Worm (Caenorhabditis elegans) whole organism, young adult: Measurements from ENCODE around the gene rab-14.

Experiments used
- B0019.2 ChIP-seq: fragments of 200-800 bp; sonication (Bioruptor generic); conservative IDR thresholded peaks from 2 replicates; pipeline ENCODE4 v1.3.6; 2022; ENCODE audit warnings: missing genetic modification reagents, missing genetic modification characterization, missing compliant biosample characterization
- ZK185.1 ChIP-seq: sonication (generic microtip); optimal IDR thresholded peaks from 2 replicates; lab custom pipeline; 2016; ENCODE audit warnings: mild to moderate bottlenecking, missing genetic modification characterization, missing compliant biosample characterization; ENCODE audit not compliant: poor library complexity, severe bottlenecking
- ceh-40 ChIP-seq: fragments of 200-800 bp; sonication (Bioruptor generic); IDR thresholded peaks from 2 replicates; pipeline ENCODE4 v1.3.6; 2022; ENCODE audit warnings: missing genetic modification characterization, missing compliant biosample characterization
- lin-54 ChIP-seq: fragments of 200-800 bp; sonication (Bioruptor generic); optimal IDR thresholded peaks from 2 replicates; lab custom pipeline; 2018; ENCODE audit warnings: mild to moderate bottlenecking, missing genetic modification characterization, missing compliant biosample characterization
- nfya-1 ChIP-seq: sonication (generic microtip); optimal IDR thresholded peaks from 2 replicates; lab custom pipeline; 2017; ENCODE audit warnings: antibody characterized with exemption, missing compliant biosample characterization, missing genetic modification characterization, borderline replicate concordance; ENCODE audit not compliant: insufficient read depth
- nhr-27 ChIP-seq: fragments of 200-800 bp; sonication (Bioruptor generic); optimal IDR thresholded peaks from 2 replicates; lab custom pipeline; 2018; ENCODE audit warnings: mild to moderate bottlenecking, missing genetic modification characterization, moderate library complexity, missing compliant biosample characterization
- snpc-4 ChIP-seq, 5 experiments: fragments of 150-350 bp in 1 of 5; sonication (generic microtip) in 4 of 5; optimal IDR thresholded peaks; 2 replicates each; lab custom pipeline; 2014 to 2018; ENCODE audit warnings: missing genetic modification characterization in 5 of 5, missing biosample characterization in 3 of 5, antibody characterized with exemption in 2 of 5, mild to moderate bottlenecking in 2 of 5, missing compliant biosample characterization in 2 of 5, missing genotype in 2 of 5, moderate library complexity in 2 of 5, missing genetic modification reagents in 1 of 5
- unc-62 ChIP-seq: fragments of 150-350 bp; optimal IDR thresholded peaks from 2 replicates; lab custom pipeline; 2014; ENCODE audit warnings: missing biosample characterization, missing genetic modification reagents, missing genetic modification characterization
- ztf-18 ChIP-seq: sonication (generic microtip); optimal IDR thresholded peaks from 2 replicates; lab custom pipeline; 2016; ENCODE audit warnings: missing genotype, mild to moderate bottlenecking, missing genetic modification characterization, missing compliant biosample characterization

ce11 chrX:15610527-15611091 is 4.2 kb upstream of the rab-14 start:
- TF ChIP-seq snpc-4 (GFP tag; optimal IDR thresholded peaks at IDR 0.05; lab: Kevin White, UChicago) (no peak), snpc-4 (tag; optimal IDR thresholded peaks at IDR 0.05; lab: Kevin White, UChicago) (peak in 3 of 4 experiments; percentile 35 to 66 (median 41)), ztf-18 (tag; lab: Kevin White, UChicago) (no peak), ceh-40 (GFP tag; lab: Robert Waterston, UW) (no peak), nhr-27 (no peak), ZK185.1 (tag; lab: Kevin White, UChicago) (peak; percentile 7), B0019.2 (no peak), unc-62 (peak; percentile 49), lin-54 (GFP tag; lab: Kevin White, UChicago) (peak; percentile 15), nfya-1 (no peak)
